Fruit fly (Drosophila melanogaster): ENCODE data around the gene CG33777.

CG33777 gene

dm6 chr3L:4507846-4508245, 47.2 kb downstream of the CG33777 start:
- TF ChIP-seq Blimp-1 (GFP tag; optimal IDR thresholded peaks at IDR 0.05) (peak; percentile 43), HLH54F (GFP tag; optimal IDR thresholded peaks at IDR 0.05) (no peak), danr (GFP tag; IDR thresholded peaks at IDR 0.05) (no peak), dmrt99B (tag; optimal IDR thresholded peaks at IDR 0.05) (no peak)

Data from whole organism, embryonic.